Worm (Caenorhabditis elegans) whole organism, L3 larva: Measurements from ENCODE around the gene tin-10.

Experiments
- ceh-16 ChIP-seq: sonication (generic microtip); optimal IDR thresholded peaks from 2 replicates; lab custom pipeline; 2017; ENCODE audit warnings: missing biosample characterization, missing genetic modification characterization
- nhr-11 ChIP-seq: fragments of 150-350 bp; optimal IDR thresholded peaks from 2 replicates; lab custom pipeline; 2014; ENCODE audit warnings: missing biosample characterization, missing genetic modification characterization
- tbx-2 ChIP-seq: sonication (generic microtip); optimal IDR thresholded peaks from 2 replicates; lab custom pipeline; 2016; ENCODE audit warnings: mild to moderate bottlenecking, missing genetic modification characterization, missing compliant biosample characterization

DNA sequence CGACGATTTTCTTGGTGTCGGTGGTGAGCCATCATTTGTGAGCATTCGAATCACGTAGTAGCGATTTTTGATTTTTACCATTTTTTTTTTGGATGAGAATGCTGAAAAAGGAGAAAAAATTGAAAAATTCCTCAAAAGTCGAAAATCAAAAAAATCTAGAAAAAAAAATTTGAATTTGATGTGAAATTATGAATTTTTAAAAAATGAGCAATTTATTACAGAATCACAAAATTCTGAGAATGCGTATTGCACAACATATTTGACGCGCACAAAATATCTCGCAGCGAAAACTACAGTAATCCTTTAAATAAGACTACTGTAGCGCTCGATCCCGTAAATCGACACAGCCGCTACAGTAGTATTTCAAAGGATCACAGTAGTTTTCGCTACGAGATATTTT is 15.4 kb downstream of the tin-10 start, which contains the start of gene popl-5:
- TF ChIP-seq ceh-16 (no peak), tbx-2 (tag; lab: Kevin White, UChicago) (no peak), nhr-11 (tag; lab: Kevin White, UChicago) (no peak)
